Fruit fly (Drosophila melanogaster): ENCODE data around the gene mfrn.

DNA sequence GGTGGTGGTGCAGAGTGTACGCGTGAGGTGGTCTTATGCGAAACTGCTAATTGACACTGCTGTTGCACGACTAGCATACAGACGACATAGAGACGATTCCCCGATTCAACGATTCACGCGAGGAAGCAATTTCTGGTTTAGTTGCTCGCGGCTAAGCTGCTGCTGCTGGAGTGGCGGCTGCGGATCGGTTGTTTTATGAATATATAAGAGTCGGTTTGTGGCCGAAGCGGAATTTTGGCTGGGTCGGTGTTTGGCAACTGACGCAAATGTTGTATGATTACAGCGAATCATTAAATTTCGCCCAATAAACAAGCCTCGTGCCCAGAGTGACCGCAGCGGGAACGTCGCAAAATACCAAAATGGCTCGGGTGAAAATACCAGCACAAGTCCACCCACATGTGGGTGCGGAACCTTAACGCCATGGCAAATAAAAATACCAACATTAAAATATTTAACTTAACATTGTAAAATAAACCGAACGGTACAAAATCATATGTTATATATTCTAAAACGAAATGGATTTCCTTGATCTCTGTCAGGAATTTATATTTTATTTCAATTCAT is at the start of gene mfrn:
- TF ChIP-seq Ets98B (GFP tag; IDR thresholded peaks at IDR 0.05): no peak
- TF ChIP-seq CG15710 (tag; optimal IDR thresholded peaks at IDR 0.05): no peak
- TF ChIP-seq CG13204 (GFP tag; optimal IDR thresholded peaks at IDR 0.05): no peak
- no peak for TF ChIP-seq D1 (tag; optimal IDR thresholded peaks at IDR 0.05)
- TF ChIP-seq CG8159 (tag; optimal IDR thresholded peaks at IDR 0.05): no peak
- no peak for TF ChIP-seq fd96Ca (GFP tag; IDR thresholded peaks at IDR 0.05)
- TF ChIP-seq CG12605 (GFP tag; IDR thresholded peaks at IDR 0.05): no peak
- no peak for TF ChIP-seq Pif1A (GFP tag; optimal IDR thresholded peaks at IDR 0.05)
- TF ChIP-seq CG17806 (tag; optimal IDR thresholded peaks at IDR 0.05): no peak
